Worm (Caenorhabditis elegans): ENCODE results near the gene C24H10.3.

- TF ChIP-seq tab-1 (GFP tag; IDR thresholded peaks at IDR 0.05) (no peak), ref-1 (GFP tag; conservative IDR thresholded peaks at IDR 0.05) (no peak), flt-1 (GFP tag; IDR thresholded peaks at IDR 0.05) (no peak), klf-2 (GFP tag; conservative IDR thresholded peaks at IDR 0.05) (no peak)
These were observed 10.2 kb downstream of the C24H10.3 start for ce11 chrX:5071025-5071424.

Measured in whole organism, midembryonic.